Fruit fly (Drosophila melanogaster): ENCODE results near the gene p.

Gene p

dm6 chr3R:8669900-8670528 is 470 bp downstream of the p start:
- TF ChIP-seq slbo (GFP tag; IDR thresholded peaks at IDR 0.05) (peak; percentile 30; the same call in 1 of the 2 replicates), lbe (GFP tag; optimal IDR thresholded peaks at IDR 0.05) (peak; percentile 14), CG2875 (GFP tag; optimal IDR thresholded peaks at IDR 0.05) (peak; percentile 8), Drgx (GFP tag; IDR thresholded peaks at IDR 0.05) (peak; percentile 66), scrt (GFP tag; optimal IDR thresholded peaks at IDR 0.05) (peak; percentile 60), gem (tag; optimal IDR thresholded peaks at IDR 0.05) (no peak), CG6689 (GFP tag; IDR thresholded peaks at IDR 0.05) (peak; percentile 31; the same call in 1 of the 2 replicates), sima (GFP tag; optimal IDR thresholded peaks at IDR 0.05) (no peak), br (optimal IDR thresholded peaks at IDR 0.05) (no peak), CG4328 (GFP tag; optimal IDR thresholded peaks at IDR 0.05) (peak; percentile 41), prd (optimal IDR thresholded peaks at IDR 0.05) (no peak), prd (GFP tag; IDR thresholded peaks at IDR 0.05) (0 out of 3 replicates have a peak, but pooled peaks have one; percentile 3), Optix (GFP tag; IDR thresholded peaks at IDR 0.05) (no peak), YL-1 (GFP tag; optimal IDR thresholded peaks at IDR 0.05) (peak; percentile 38), MTF-1 (GFP tag; optimal IDR thresholded peaks at IDR 0.05; ENCODE audit: borderline replicate concordance) (peak; percentile 17), CG12769 (tag; optimal IDR thresholded peaks at IDR 0.05) (peak; percentile 29), ERR (GFP tag; optimal IDR thresholded peaks at IDR 0.05) (peak; percentile 62)

- TF ChIP-seq Hand (GFP tag; optimal IDR thresholded peaks at IDR 0.05) (peak; percentile 98), pzg (GFP tag; optimal IDR thresholded peaks at IDR 0.05) (peak; percentile 66), eyg (GFP tag; optimal IDR thresholded peaks at IDR 0.05) (peak; percentile 95), dm (GFP tag; optimal IDR thresholded peaks at IDR 0.05) (peak; percentile 92), Hsf (GFP tag; optimal IDR thresholded peaks at IDR 0.05) (peak; percentile 98), chm (GFP tag; IDR thresholded peaks at IDR 0.05) (peak; percentile 98), CG12104 (GFP tag; optimal IDR thresholded peaks at IDR 0.05) (peak; percentile 96), CG2202 (tag; optimal IDR thresholded peaks at IDR 0.05) (peak; percentile 98), CG2889 (GFP tag; IDR thresholded peaks at IDR 0.05) (peak; percentile 88), Scr (GFP tag; IDR thresholded peaks at IDR 0.05; ENCODE audit: partially characterized antibody) (peak; percentile 61), CG12219 (GFP tag; optimal IDR thresholded peaks at IDR 0.05) (peak; percentile 99), croc (GFP tag; conservative IDR thresholded peaks at IDR 0.05) (peak; percentile 90), cwo (GFP tag; optimal IDR thresholded peaks at IDR 0.05) (peak; percentile 97), CG3065 (GFP tag; optimal IDR thresholded peaks at IDR 0.05) (peak; percentile 86), CG10274 (GFP tag; optimal IDR thresholded peaks at IDR 0.05) (peak; percentile 89), crol (GFP tag; IDR thresholded peaks at IDR 0.05) (peak; percentile 79), Atf6 (GFP tag; IDR thresholded peaks at IDR 0.05) (peak; percentile 97), vfl (GFP tag; optimal IDR thresholded peaks at IDR 0.05) (peak; percentile 94), CG31441 (GFP tag; IDR thresholded peaks at IDR 0.05) (peak; percentile 98), Trl (optimal IDR thresholded peaks at IDR 0.05) (peak; percentile 78 to 85), Trl (GFP tag; optimal IDR thresholded peaks at IDR 0.05) (peak; percentile 98), Dref (GFP tag; IDR thresholded peaks at IDR 0.05) (peak; percentile 72), zfh1 (GFP tag; IDR thresholded peaks at IDR 0.05) (peak; percentile 98), CG10654 (GFP tag; optimal IDR thresholded peaks at IDR 0.05) (peak; percentile 96), shn (GFP tag; optimal IDR thresholded peaks at IDR 0.05) (peak; percentile 91), emc (GFP tag; optimal IDR thresholded peaks at IDR 0.05) (peak; percentile 92), CG1832 (GFP tag; optimal IDR thresholded peaks at IDR 0.05) (peak; percentile 72), Oaz (GFP tag; IDR thresholded peaks at IDR 0.05) (peak; percentile 88), toy (GFP tag; IDR thresholded peaks at IDR 0.05) (peak; percentile 81), CG12071 (GFP tag; optimal IDR thresholded peaks at IDR 0.05) (peak; percentile 99), CG2678 (tag; optimal IDR thresholded peaks at IDR 0.05) (peak; percentile 98), kah (GFP tag; optimal IDR thresholded peaks at IDR 0.05) (peak; percentile 94), CG1792 (GFP tag; optimal IDR thresholded peaks at IDR 0.05) (peak; percentile 96)
Measured at dm6 chr3R:8669029-8669707, 1.3 kb downstream of the p start.

Measured in whole organism, embryonic.